Worm (Caenorhabditis elegans) whole organism, midembryonic: ENCODE data around the gene R01H2.8.

Experiments
- T22C8.4 ChIP-seq: fragments of 200-800 bp; sonication (Bioruptor generic); IDR thresholded peaks from 2 replicates; pipeline ENCODE4 v1.3.6; 2022; ENCODE audit warnings: missing genetic modification characterization, missing compliant biosample characterization
- cog-1 ChIP-seq: sonication (generic microtip); optimal IDR thresholded peaks from 2 replicates; lab custom pipeline; 2016; ENCODE audit warnings: missing genetic modification characterization, missing compliant biosample characterization
- flt-1 ChIP-seq: fragments of 200-800 bp; sonication (Bioruptor generic); IDR thresholded peaks from 2 replicates; pipeline ENCODE4 v1.3.6; 2022; ENCODE audit warnings: missing genetic modification characterization, missing compliant biosample characterization
- klf-2 ChIP-seq: fragments of 200-800 bp; sonication (Bioruptor generic); conservative IDR thresholded peaks from 2 replicates; pipeline ENCODE4 v1.3.6; 2022; ENCODE audit warnings: missing genetic modification reagents, missing genetic modification characterization, missing compliant biosample characterization
- med-1 ChIP-seq: sonication (generic microtip); optimal IDR thresholded peaks from 2 replicates; lab custom pipeline; 2017; ENCODE audit warnings: missing genetic modification characterization, mild to moderate bottlenecking, missing compliant biosample characterization, antibody characterized with exemption, missing genetic modification reagents; ENCODE audit not compliant: insufficient read depth
- ref-1 ChIP-seq: fragments of 200-800 bp; sonication (Bioruptor generic); conservative IDR thresholded peaks from 2 replicates; pipeline ENCODE4 v1.3.6; 2022; ENCODE audit warnings: missing genetic modification reagents, missing genetic modification characterization, missing compliant biosample characterization
- tab-1 ChIP-seq: fragments of 200-800 bp; sonication (Bioruptor generic); IDR thresholded peaks from 2 replicates; pipeline ENCODE4 v1.3.6; 2022; ENCODE audit warnings: missing genetic modification characterization, missing compliant biosample characterization
- ztf-23 ChIP-seq: fragments of 200-800 bp; sonication (Bioruptor generic); IDR thresholded peaks from 2 replicates; pipeline ENCODE4 v1.3.6; 2022; ENCODE audit warnings: missing genetic modification reagents, missing genetic modification characterization, missing compliant biosample characterization
- ztf-29 ChIP-seq: fragments of 200-800 bp; sonication (Bioruptor generic); IDR thresholded peaks from 2 replicates; pipeline ENCODE4 v1.3.6; 2022; ENCODE audit warnings: missing genetic modification reagents, missing genetic modification characterization, missing compliant biosample characterization

The R01H2.8 gene

ce11 chrIII:7111793-7112192 is 42.9 kb downstream of the R01H2.8 start, which contains the start of gene B0280.7:
Gene B0280.7, minus strand, starts transcription at chrIII:7111893.
- TF ChIP-seq ref-1 (GFP tag; lab: Robert Waterston, UW), result no peak
- no peak for TF ChIP-seq ztf-23 (GFP tag; lab: Robert Waterston, UW)
- TF ChIP-seq flt-1, result no peak
- no peak for TF ChIP-seq ztf-29
- TF ChIP-seq tab-1, result no peak
- TF ChIP-seq T22C8.4, result no peak
- TF ChIP-seq med-1 (GFP tag; lab: Kevin White, UChicago), result no peak
- no peak for TF ChIP-seq klf-2 (GFP tag; lab: Robert Waterston, UW)
- no peak for TF ChIP-seq cog-1 (tag; lab: Kevin White, UChicago)

- no peak for TF ChIP-seq flt-1
- TF ChIP-seq ztf-23 (GFP tag; lab: Robert Waterston, UW), result no peak
- TF ChIP-seq med-1 (GFP tag; lab: Kevin White, UChicago), result no peak
Observed at ce11 chrIII:7112285-7112684, 43.4 kb downstream of the R01H2.8 start.

- TF ChIP-seq klf-2 (GFP tag; lab: Robert Waterston, UW) (no peak), T22C8.4 (no peak), cog-1 (tag; lab: Kevin White, UChicago) (no peak), tab-1 (no peak), med-1 (GFP tag; lab: Kevin White, UChicago) (no peak)
Observed at ce11 chrIII:7114952-7115488, 46.2 kb downstream of the R01H2.8 start, which contains the start of gene nhr-10. Gene nhr-10, minus strand, starts transcription at chrIII:7115438.

- peak; percentile 41 for TF ChIP-seq cog-1 (tag; lab: Kevin White, UChicago)
- no peak for TF ChIP-seq flt-1
Observed at ce11 chrIII:7116615-7117252, 47.9 kb downstream of the R01H2.8 start.
